Worm (Caenorhabditis elegans) whole organism, young adult: ENCODE data around the gene F33E11.2.

Source experiments
- B0035.1 ChIP-seq: sonication (generic microtip); optimal IDR thresholded peaks from 2 replicates; lab custom pipeline; 2016; ENCODE audit warnings: missing genetic modification characterization, mild to moderate bottlenecking, missing compliant biosample characterization, missing genotype, missing genetic modification reagents
- B0261.1 ChIP-seq: sonication (generic microtip); optimal IDR thresholded peaks from 2 replicates; lab custom pipeline; 2016; ENCODE audit warnings: mild to moderate bottlenecking, missing genetic modification characterization, moderate library complexity, missing compliant biosample characterization
- C17E4.6 ChIP-seq: fragments of 200-800 bp; sonication (Bioruptor generic); IDR thresholded peaks from 2 replicates; pipeline ENCODE4 v1.3.6; 2022; ENCODE audit warnings: missing genetic modification reagents, missing genetic modification characterization, missing compliant biosample characterization
- F10E7.11 ChIP-seq: sonication (generic microtip); optimal IDR thresholded peaks from 2 replicates; lab custom pipeline; 2017; ENCODE audit warnings: mild to moderate bottlenecking, missing genetic modification characterization, moderate library complexity, missing compliant biosample characterization
- F33H1.4 ChIP-seq: fragments of 200-800 bp; sonication (Bioruptor generic); IDR thresholded peaks from 2 replicates; pipeline ENCODE4 v1.3.6; 2022; ENCODE audit warnings: missing genetic modification reagents, missing genetic modification characterization, missing compliant biosample characterization
- F37B4.10 ChIP-seq: fragments of 200-800 bp; sonication (Bioruptor generic); IDR thresholded peaks from 2 replicates; pipeline ENCODE4 v1.3.6; 2022; ENCODE audit warnings: missing genetic modification characterization, missing compliant biosample characterization
- K11D2.4 ChIP-seq: fragments of 200-800 bp; sonication (Bioruptor generic); IDR thresholded peaks from 2 replicates; pipeline ENCODE4 v1.3.6; 2022; ENCODE audit warnings: missing genetic modification reagents, missing genetic modification characterization, missing compliant biosample characterization
- Y53F4B.3 ChIP-seq: fragments of 200-800 bp; sonication (Bioruptor generic); IDR thresholded peaks from 2 replicates; pipeline ENCODE4 v1.3.6; 2022; ENCODE audit warnings: missing genetic modification reagents, missing genetic modification characterization, missing compliant biosample characterization
- Y53G8AR.9 ChIP-seq: fragments of 200-800 bp; sonication (Bioruptor generic); conservative IDR thresholded peaks from 2 replicates; pipeline ENCODE4 v1.3.6; 2022; ENCODE audit warnings: missing genetic modification reagents, missing genetic modification characterization, missing compliant biosample characterization
- ama-1 ChIP-seq, 3 experiments: fragments of 150-350 bp in 1 of 3; sonication (generic microtip) in 2 of 3; optimal IDR thresholded peaks; 2 replicates each; lab custom pipeline; 2014 to 2018; ENCODE audit warnings: missing biosample characterization in 2 of 3, missing genetic modification characterization in 2 of 3, missing genetic modification reagents in 2 of 3
- aptf-3 ChIP-seq: fragments of 200-800 bp; sonication (Bioruptor generic); IDR thresholded peaks from 2 replicates; pipeline ENCODE4 v1.3.6; 2022; ENCODE audit warnings: missing genetic modification characterization, missing compliant biosample characterization
- atf-7 ChIP-seq: sonication (generic microtip); optimal IDR thresholded peaks from 2 replicates; lab custom pipeline; 2017; ENCODE audit warnings: mild to moderate bottlenecking, missing genetic modification characterization, missing compliant biosample characterization
- attf-6 ChIP-seq: fragments of 200-800 bp; sonication (Bioruptor generic); IDR thresholded peaks from 2 replicates; pipeline ENCODE4 v1.3.6; 2022; ENCODE audit warnings: missing genetic modification reagents, missing genetic modification characterization, missing compliant biosample characterization
- bed-1 ChIP-seq: fragments of 200-800 bp; sonication (Bioruptor generic); IDR thresholded peaks from 2 replicates; pipeline ENCODE4 v1.3.6; 2022; ENCODE audit warnings: missing genetic modification reagents, missing genetic modification characterization, missing compliant biosample characterization
- cebp-1 ChIP-seq, 2 experiments: fragments of 200-800 bp in 1 of 2; sonication (Bioruptor generic) in 1 of 2; sonication (generic microtip) in 1 of 2; IDR thresholded peaks in 1 of 2; optimal IDR thresholded peaks in 1 of 2; 2 replicates each; pipeline versions ENCODE4 v1.3.6 to Lab custom; 2017 to 2022; ENCODE audit warnings: missing compliant biosample characterization in 2 of 2, missing genetic modification characterization in 2 of 2, mild to moderate bottlenecking in 1 of 2, missing genetic modification reagents in 1 of 2, moderate library complexity in 1 of 2
- cebp-2 ChIP-seq: fragments of 200-800 bp; sonication (Bioruptor generic); IDR thresholded peaks from 2 replicates; pipeline ENCODE4 v1.3.6; 2022; ENCODE audit warnings: missing genetic modification characterization, missing compliant biosample characterization
- ceh-27 ChIP-seq: fragments of 200-800 bp; sonication (Bioruptor generic); optimal IDR thresholded peaks from 2 replicates; lab custom pipeline; 2018; ENCODE audit warnings: mild to moderate bottlenecking, missing genetic modification characterization, moderate library complexity, missing compliant biosample characterization
- ceh-91 ChIP-seq: fragments of 200-800 bp; sonication (Bioruptor generic); IDR thresholded peaks from 2 replicates; pipeline ENCODE4 v1.3.6; 2022; ENCODE audit warnings: missing genetic modification reagents, missing genetic modification characterization, missing compliant biosample characterization
- dox-1 ChIP-seq: fragments of 200-800 bp; sonication (Bioruptor generic); IDR thresholded peaks from 2 replicates; pipeline ENCODE4 v1.3.6; 2022; ENCODE audit warnings: missing genetic modification reagents, missing genetic modification characterization, missing compliant biosample characterization
- dpl-1 ChIP-seq: fragments of 150-350 bp; optimal IDR thresholded peaks from 2 replicates; lab custom pipeline; 2014; ENCODE audit warnings: missing biosample characterization, missing genetic modification reagents, missing genetic modification characterization
- efl-1 ChIP-seq: fragments of 150-350 bp; optimal IDR thresholded peaks from 2 replicates; lab custom pipeline; 2014; ENCODE audit warnings: missing biosample characterization, missing genetic modification reagents, missing genetic modification characterization
- egl-44 ChIP-seq: fragments of 200-800 bp; sonication (Bioruptor generic); IDR thresholded peaks from 2 replicates; pipeline ENCODE4 v1.3.6; 2022; ENCODE audit warnings: missing genetic modification reagents, missing genetic modification characterization, missing compliant biosample characterization
- ekl-4 ChIP-seq: fragments of 200-800 bp; sonication (Bioruptor generic); IDR thresholded peaks from 2 replicates; pipeline ENCODE4 v1.3.6; 2022; ENCODE audit warnings: missing genetic modification reagents, missing genetic modification characterization, missing compliant biosample characterization
- hmg-1.2 ChIP-seq: fragments of 200-800 bp; sonication (Bioruptor generic); IDR thresholded peaks from 2 replicates; pipeline ENCODE4 v1.3.6; 2022; ENCODE audit warnings: missing genetic modification reagents, missing genetic modification characterization, missing compliant biosample characterization
- hrde-1 ChIP-seq: sonication (generic microtip); optimal IDR thresholded peaks from 2 replicates; lab custom pipeline; 2016; ENCODE audit warnings: missing genetic modification characterization, mild to moderate bottlenecking, missing compliant biosample characterization, moderate library complexity, missing genotype, missing genetic modification reagents, borderline replicate concordance
- let-526 ChIP-seq: fragments of 200-800 bp; sonication (Bioruptor generic); IDR thresholded peaks from 2 replicates; pipeline ENCODE4 v1.3.6; 2022; ENCODE audit warnings: missing genetic modification reagents, missing genetic modification characterization, missing compliant biosample characterization
- lin-26 ChIP-seq: fragments of 200-800 bp; sonication (Bioruptor generic); IDR thresholded peaks from 2 replicates; pipeline ENCODE4 v1.3.6; 2022; ENCODE audit warnings: missing genetic modification reagents, missing genetic modification characterization, missing compliant biosample characterization
- lin-35 ChIP-seq, 3 experiments: fragments of 150-350 bp in 2 of 3; sonication (generic microtip) in 1 of 3; optimal IDR thresholded peaks; 2 replicates each; lab custom pipeline; 2014 to 2018; ENCODE audit warnings: missing biosample characterization in 3 of 3, missing genetic modification characterization in 3 of 3, missing genetic modification reagents in 3 of 3
- lin-40 ChIP-seq: sonication (generic microtip); optimal IDR thresholded peaks from 2 replicates; lab custom pipeline; 2016; ENCODE audit warnings: missing genetic modification characterization, mild to moderate bottlenecking, missing compliant biosample characterization, missing genotype, missing genetic modification reagents
- lin-54 ChIP-seq: fragments of 200-800 bp; sonication (Bioruptor generic); optimal IDR thresholded peaks from 2 replicates; lab custom pipeline; 2018; ENCODE audit warnings: mild to moderate bottlenecking, missing genetic modification characterization, missing compliant biosample characterization
- lsl-1 ChIP-seq: fragments of 200-800 bp; sonication (Bioruptor generic); optimal IDR thresholded peaks from 2 replicates; lab custom pipeline; 2018; ENCODE audit warnings: mild to moderate bottlenecking, missing genetic modification characterization, moderate library complexity, missing compliant biosample characterization
- madf-6 ChIP-seq: fragments of 200-800 bp; sonication (Bioruptor generic); IDR thresholded peaks from 2 replicates; pipeline ENCODE4 v1.3.6; 2022; ENCODE audit warnings: missing genetic modification reagents, missing genetic modification characterization, missing compliant biosample characterization
- madf-8 ChIP-seq: fragments of 200-800 bp; sonication (Bioruptor generic); conservative IDR thresholded peaks from 2 replicates; pipeline ENCODE4 v1.3.6; 2022; ENCODE audit warnings: missing genetic modification reagents, missing genetic modification characterization, missing compliant biosample characterization
- mcd-1 ChIP-seq: fragments of 200-800 bp; sonication (Bioruptor generic); IDR thresholded peaks from 2 replicates; pipeline ENCODE4 v1.3.6; 2022; ENCODE audit warnings: missing genetic modification reagents, missing genetic modification characterization, missing compliant biosample characterization
- nfyb-1 ChIP-seq: fragments of 200-800 bp; sonication (Bioruptor generic); IDR thresholded peaks from 2 replicates; pipeline ENCODE4 v1.3.6; 2022; ENCODE audit warnings: missing genetic modification reagents, missing genetic modification characterization, missing compliant biosample characterization
- nhr-90 ChIP-seq: sonication (generic microtip); optimal IDR thresholded peaks from 2 replicates; lab custom pipeline; 2016; ENCODE audit warnings: missing genotype, mild to moderate bottlenecking, missing genetic modification characterization, missing compliant biosample characterization
- sdz-38 ChIP-seq: sonication (generic microtip); optimal IDR thresholded peaks from 2 replicates; lab custom pipeline; 2016; ENCODE audit warnings: missing genotype, missing genetic modification characterization, missing compliant biosample characterization
- snpc-4 ChIP-seq, 5 experiments: fragments of 150-350 bp in 1 of 5; sonication (generic microtip) in 4 of 5; optimal IDR thresholded peaks; 2 replicates each; lab custom pipeline; 2014 to 2018; ENCODE audit warnings: missing genetic modification characterization in 5 of 5, missing biosample characterization in 3 of 5, antibody characterized with exemption in 2 of 5, mild to moderate bottlenecking in 2 of 5, missing compliant biosample characterization in 2 of 5, missing genotype in 2 of 5, moderate library complexity in 2 of 5, missing genetic modification reagents in 1 of 5
- sptf-2 ChIP-seq: fragments of 200-800 bp; sonication (Bioruptor generic); optimal IDR thresholded peaks from 2 replicates; lab custom pipeline; 2018; ENCODE audit warnings: mild to moderate bottlenecking, missing genetic modification characterization, missing compliant biosample characterization
- tbx-9 ChIP-seq: sonication (generic microtip); optimal IDR thresholded peaks from 2 replicates; lab custom pipeline; 2016; ENCODE audit warnings: borderline replicate concordance, missing genetic modification characterization, inconsistent platforms, missing compliant biosample characterization
- tlf-1 ChIP-seq: fragments of 200-800 bp; sonication (Bioruptor generic); optimal IDR thresholded peaks from 2 replicates; lab custom pipeline; 2018; ENCODE audit warnings: mild to moderate bottlenecking, missing genetic modification characterization, missing compliant biosample characterization
- unc-130 ChIP-seq: sonication (generic microtip); optimal IDR thresholded peaks from 2 replicates; lab custom pipeline; 2016; ENCODE audit warnings: missing genetic modification reagents, missing genetic modification characterization, missing compliant biosample characterization
- xnd-1 ChIP-seq: sonication (generic microtip); optimal IDR thresholded peaks from 2 replicates; lab custom pipeline; 2016; ENCODE audit warnings: missing genotype, missing genetic modification reagents, missing genetic modification characterization, missing compliant biosample characterization
- ztf-25 ChIP-seq: fragments of 200-800 bp; sonication (Bioruptor generic); IDR thresholded peaks from 2 replicates; pipeline ENCODE4 v1.3.6; 2022; ENCODE audit warnings: missing genetic modification reagents, missing genetic modification characterization, missing compliant biosample characterization
- ztf-3 ChIP-seq: fragments of 200-800 bp; sonication (Bioruptor generic); optimal IDR thresholded peaks from 2 replicates; lab custom pipeline; 2018; ENCODE audit warnings: mild to moderate bottlenecking, missing genetic modification characterization, missing compliant biosample characterization

F33E11.2 gene

DNA sequence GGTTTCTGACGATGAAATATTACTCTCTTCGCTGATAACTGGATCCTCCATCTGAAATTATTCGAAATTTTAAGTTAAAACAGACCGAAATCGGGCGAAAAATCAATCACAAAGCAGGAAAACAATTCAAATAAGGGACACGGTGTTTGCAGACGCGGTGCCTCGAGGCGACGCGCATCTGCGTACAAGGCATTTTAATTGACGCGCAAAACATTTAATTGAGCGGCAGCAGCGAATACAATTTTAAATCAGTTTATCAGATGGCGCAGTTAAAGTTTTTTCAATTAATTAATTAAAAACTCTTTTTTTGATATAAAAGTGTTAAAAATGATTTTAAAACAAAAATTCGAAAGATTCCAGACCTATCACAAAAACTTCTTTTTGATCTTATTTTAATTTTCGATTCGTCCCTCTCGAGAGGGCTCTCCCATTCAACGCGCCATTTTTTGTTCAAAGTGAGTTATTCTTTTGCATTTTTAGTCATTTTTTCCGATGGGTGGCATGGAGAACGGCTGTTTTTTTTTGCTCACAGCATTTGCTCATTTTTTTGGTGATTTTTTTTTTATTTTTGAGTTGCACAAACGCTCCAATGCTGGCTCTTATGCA lies 13.8 kb downstream of the F33E11.2 start, which contains the start of gene phf-10:
Gene phf-10, minus strand, starts transcription at position 81 of the 606 bp plus-strand sequence.
- no peak for TF ChIP-seq sdz-38
- TF ChIP-seq Y53F4B.3: no peak
- TF ChIP-seq egl-44 (GFP tag; lab: Robert Waterston, UW): no peak
- no peak for TF ChIP-seq C17E4.6 (GFP tag; lab: Robert Waterston, UW)
- no peak for TF ChIP-seq F37B4.10 (GFP tag; lab: Robert Waterston, UW)
- 0 out of 2 replicates have a peak, but pooled peaks have one; percentile 26 for TF ChIP-seq madf-8 (GFP tag; lab: Robert Waterston, UW)
- no peak for TF ChIP-seq snpc-4 (GFP tag; optimal IDR thresholded peaks at IDR 0.05; lab: Kevin White, UChicago)
- TF ChIP-seq snpc-4 (tag; optimal IDR thresholded peaks at IDR 0.05; lab: Kevin White, UChicago): peak in 1 of 4 experiments; percentile 25
- TF ChIP-seq madf-6 (GFP tag; lab: Robert Waterston, UW): peak; percentile 68
- TF ChIP-seq B0261.1 (tag; lab: Kevin White, UChicago): no peak
- TF ChIP-seq F10E7.11 (tag; lab: Kevin White, UChicago): no peak
- TF ChIP-seq attf-6 (GFP tag; lab: Robert Waterston, UW): no peak
- peak; percentile 32 for TF ChIP-seq xnd-1 (tag; lab: Kevin White, UChicago)
- no peak for TF ChIP-seq Y53G8AR.9 (GFP tag; lab: Robert Waterston, UW)
- no peak for TF ChIP-seq K11D2.4
- no peak for TF ChIP-seq bed-1 (GFP tag; lab: Robert Waterston, UW)
- TF ChIP-seq dox-1: 0 out of 2 replicates have a peak, but pooled peaks have one; percentile 27
- no peak for TF ChIP-seq lin-40
- no peak for TF ChIP-seq ekl-4 (GFP tag; lab: Robert Waterston, UW)
- TF ChIP-seq hrde-1: no peak
- peak; percentile 31; the same call in 1 of the 2 replicates for TF ChIP-seq ceh-91 (GFP tag; lab: Robert Waterston, UW)
- peak; percentile 87 for TF ChIP-seq efl-1
- TF ChIP-seq lin-35 (GFP tag; optimal IDR thresholded peaks at IDR 0.05; lab: Kevin White, UChicago): no peak
- no peak for TF ChIP-seq ceh-27 (GFP tag; lab: Kevin White, UChicago)
- TF ChIP-seq tlf-1 (GFP tag; lab: Kevin White, UChicago): no peak
- TF ChIP-seq unc-130 (GFP tag; lab: Kevin White, UChicago): no peak
- no peak for TF ChIP-seq lin-26 (GFP tag; lab: Robert Waterston, UW)
- TF ChIP-seq aptf-3: no peak
- TF ChIP-seq ztf-25 (GFP tag; lab: Robert Waterston, UW): no peak
- TF ChIP-seq nfyb-1: no peak
- no peak for TF ChIP-seq sptf-2 (GFP tag; lab: Kevin White, UChicago)
- no peak for TF ChIP-seq ztf-3 (GFP tag; lab: Kevin White, UChicago)
- TF ChIP-seq lin-54 (GFP tag; lab: Kevin White, UChicago): peak; percentile 40
- no peak for TF ChIP-seq B0035.1
- no peak for TF ChIP-seq atf-7 (tag; lab: Kevin White, UChicago)
- TF ChIP-seq cebp-1 (GFP tag; IDR thresholded peaks at IDR 0.05; lab: Robert Waterston, UW): no peak
- peak; percentile 3 for TF ChIP-seq cebp-1 (tag; optimal IDR thresholded peaks at IDR 0.05; lab: Kevin White, UChicago)
- no peak for TF ChIP-seq nhr-90 (tag; lab: Kevin White, UChicago)
- TF ChIP-seq dpl-1: peak; percentile 39
- TF ChIP-seq let-526 (GFP tag; lab: Robert Waterston, UW): no peak
- TF ChIP-seq lsl-1 (GFP tag; lab: Kevin White, UChicago): peak; percentile 19
- TF ChIP-seq cebp-2 (GFP tag; lab: Robert Waterston, UW): no peak
- TF ChIP-seq hmg-1.2 (GFP tag; lab: Robert Waterston, UW): peak; percentile 16; the same call in 1 of the 2 replicates
- TF ChIP-seq ama-1 (optimal IDR thresholded peaks at IDR 0.05; lab: Kevin White, UChicago): no peak
- TF ChIP-seq ama-1 (GFP tag; optimal IDR thresholded peaks at IDR 0.05; lab: Kevin White, UChicago): no peak
- no peak for TF ChIP-seq F33H1.4
- no peak for TF ChIP-seq tbx-9
- TF ChIP-seq mcd-1 (GFP tag; lab: Robert Waterston, UW): peak; percentile 50; the same call in 1 of the 2 replicates
